Worm (Caenorhabditis elegans) whole organism, L4 larva: Measurements from ENCODE around the gene mtl-1.

Experiments
- D1046.2 ChIP-seq: fragments of 200-800 bp; sonication (Bioruptor generic); IDR thresholded peaks from 2 replicates; pipeline ENCODE4 v1.3.6; 2022; ENCODE audit warnings: missing genetic modification characterization, missing compliant biosample characterization
- F49E8.2 ChIP-seq: sonication (generic microtip); optimal IDR thresholded peaks from 2 replicates; lab custom pipeline; 2016; ENCODE audit warnings: missing compliant biosample characterization, mild to moderate bottlenecking, missing genetic modification characterization, borderline replicate concordance
- R02D3.7 ChIP-seq: fragments of 150-350 bp; sonication (generic microtip); optimal IDR thresholded peaks from 3 replicates; lab custom pipeline; 2014; ENCODE audit warnings: missing biosample characterization, missing genetic modification characterization
- T20F7.1 ChIP-seq: fragments of 200-800 bp; sonication (Bioruptor generic); optimal IDR thresholded peaks from 2 replicates; lab custom pipeline; 2018; ENCODE audit warnings: mild to moderate bottlenecking, missing genetic modification characterization, missing compliant biosample characterization
- Y105C5A.15 ChIP-seq: fragments of 200-800 bp; sonication (Bioruptor generic); IDR thresholded peaks from 2 replicates; pipeline ENCODE4 v1.3.6; 2022; ENCODE audit warnings: missing genetic modification characterization, missing compliant biosample characterization
- Y48G9A.11 ChIP-seq: fragments of 200-800 bp; sonication (Bioruptor generic); IDR thresholded peaks from 2 replicates; pipeline ENCODE4 v1.3.6; 2022; ENCODE audit warnings: missing genetic modification reagents, missing genetic modification characterization, missing compliant biosample characterization
- Y75B8A.6 ChIP-seq: fragments of 200-800 bp; sonication (Bioruptor generic); IDR thresholded peaks from 2 replicates; pipeline ENCODE4 v1.3.6; 2022; ENCODE audit warnings: missing genetic modification reagents, missing genetic modification characterization, missing compliant biosample characterization
- aha-1 ChIP-seq: fragments of 150-350 bp; peaks from one replicate; lab custom pipeline; 2014; ENCODE audit warnings: missing biosample characterization, missing genetic modification characterization
- aly-2 ChIP-seq: sonication (generic microtip); optimal IDR thresholded peaks from 2 replicates; lab custom pipeline; 2018; ENCODE audit warnings: missing biosample characterization, missing genetic modification characterization
- arid-1 ChIP-seq: fragments of 200-800 bp; sonication (Bioruptor generic); conservative IDR thresholded peaks from 2 replicates; pipeline ENCODE4 v1.3.6; 2022; ENCODE audit warnings: missing genetic modification reagents, missing genetic modification characterization, missing compliant biosample characterization
- ceh-20 ChIP-seq: fragments of 200-800 bp; sonication (Bioruptor generic); IDR thresholded peaks from 2 replicates; pipeline ENCODE4 v1.3.6; 2022; ENCODE audit warnings: missing genetic modification reagents, missing genetic modification characterization, missing compliant biosample characterization
- ceh-62 ChIP-seq: sonication (generic microtip); optimal IDR thresholded peaks from 2 replicates; lab custom pipeline; 2017; ENCODE audit warnings: missing biosample characterization, missing genetic modification characterization
- ceh-82 ChIP-seq: sonication (generic microtip); optimal IDR thresholded peaks from 2 replicates; lab custom pipeline; 2017; ENCODE audit warnings: missing biosample characterization, missing genetic modification characterization
- cey-2 ChIP-seq: sonication (generic microtip); optimal IDR thresholded peaks from 3 replicates; lab custom pipeline; 2017; ENCODE audit warnings: missing genetic modification characterization, mild to moderate bottlenecking, missing compliant biosample characterization, antibody characterized with exemption, borderline replicate concordance; ENCODE audit not compliant: insufficient read depth
- daf-16 ChIP-seq, 3 experiments: sonication (generic microtip); optimal IDR thresholded peaks; 2 replicates each; lab custom pipeline; 2016 to 2017; ENCODE audit warnings: missing genetic modification characterization in 3 of 3, missing genetic modification reagents in 3 of 3, mild to moderate bottlenecking in 2 of 3, missing compliant biosample characterization in 2 of 3, missing biosample characterization in 1 of 3, moderate library complexity in 1 of 3
- dmd-6 ChIP-seq: fragments of 200-800 bp; sonication (Bioruptor generic); IDR thresholded peaks from 2 replicates; pipeline ENCODE4 v1.3.6; 2022; ENCODE audit warnings: missing genetic modification reagents, missing genetic modification characterization, missing compliant biosample characterization
- dve-1 ChIP-seq: sonication (generic microtip); optimal IDR thresholded peaks from 2 replicates; lab custom pipeline; 2017; ENCODE audit warnings: antibody characterized with exemption, mild to moderate bottlenecking, missing genetic modification characterization, missing compliant biosample characterization; ENCODE audit not compliant: insufficient read depth
- egl-27 ChIP-seq: sonication (generic microtip); optimal IDR thresholded peaks from 3 replicates; lab custom pipeline; 2017; ENCODE audit warnings: missing biosample characterization, missing genetic modification reagents, missing genetic modification characterization
- hif-1 ChIP-seq, 2 experiments: sonication (generic microtip); optimal IDR thresholded peaks; 2 replicates each; lab custom pipeline; 2016 to 2017; ENCODE audit warnings: missing compliant biosample characterization in 2 of 2, missing genetic modification characterization in 2 of 2, missing genetic modification reagents in 2 of 2, missing genotype in 2 of 2, mild to moderate bottlenecking in 1 of 2
- hlh-11 ChIP-seq: fragments of 200-800 bp; sonication (Bioruptor generic); optimal IDR thresholded peaks from 2 replicates; lab custom pipeline; 2018; ENCODE audit warnings: mild to moderate bottlenecking, missing genetic modification characterization, missing compliant biosample characterization
- lim-7 ChIP-seq: fragments of 200-800 bp; sonication (Bioruptor generic); IDR thresholded peaks from 2 replicates; pipeline ENCODE4 v1.3.6; 2022; ENCODE audit warnings: missing genetic modification characterization, missing compliant biosample characterization
- lir-3 ChIP-seq: sonication (generic microtip); optimal IDR thresholded peaks from 2 replicates; lab custom pipeline; 2016; ENCODE audit warnings: mild to moderate bottlenecking, missing genetic modification characterization, missing compliant biosample characterization
- mdl-1 ChIP-seq, 2 experiments: fragments of 150-350 bp in 1 of 2; sonication (generic microtip) in 1 of 2; optimal IDR thresholded peaks; 2 replicates each; lab custom pipeline; 2014 to 2017; ENCODE audit warnings: missing biosample characterization in 2 of 2, missing genetic modification characterization in 2 of 2
- mep-1 ChIP-seq: fragments of 150-350 bp; sonication (generic microtip); optimal IDR thresholded peaks from 3 replicates; lab custom pipeline; 2014; ENCODE audit warnings: missing biosample characterization, missing genetic modification characterization
- mxl-3 ChIP-seq: fragments of 200-800 bp; sonication (Bioruptor generic); optimal IDR thresholded peaks from 2 replicates; lab custom pipeline; 2018; ENCODE audit warnings: mild to moderate bottlenecking, missing genetic modification characterization, missing compliant biosample characterization
- nhr-102 ChIP-seq: sonication (generic microtip); optimal IDR thresholded peaks from 2 replicates; lab custom pipeline; 2016; ENCODE audit warnings: mild to moderate bottlenecking, missing genetic modification characterization, moderate library complexity, missing compliant biosample characterization
- nhr-25 ChIP-seq: sonication (generic microtip); optimal IDR thresholded peaks from 2 replicates; lab custom pipeline; 2017; ENCODE audit warnings: missing genetic modification characterization, mild to moderate bottlenecking, missing compliant biosample characterization, antibody characterized with exemption, moderate library complexity, borderline replicate concordance; ENCODE audit not compliant: insufficient read depth
- nhr-28 ChIP-seq: fragments of 150-350 bp; optimal IDR thresholded peaks from 2 replicates; lab custom pipeline; 2014; ENCODE audit warnings: missing biosample characterization, missing genetic modification characterization
- nhr-42 ChIP-seq: fragments of 200-800 bp; sonication (Bioruptor generic); IDR thresholded peaks from 2 replicates; pipeline ENCODE4 v1.3.6; 2022; ENCODE audit warnings: missing genetic modification characterization, missing compliant biosample characterization
- nhr-48 ChIP-seq: sonication (generic microtip); optimal IDR thresholded peaks from 2 replicates; lab custom pipeline; 2016; ENCODE audit warnings: mild to moderate bottlenecking, missing genetic modification characterization, missing compliant biosample characterization
- nhr-77 ChIP-seq: fragments of 150-350 bp; optimal IDR thresholded peaks from 2 replicates; lab custom pipeline; 2014; ENCODE audit warnings: missing biosample characterization, missing genetic modification characterization
- pqm-1 ChIP-seq: sonication (generic microtip); optimal IDR thresholded peaks from 2 replicates; lab custom pipeline; 2017; ENCODE audit warnings: missing biosample characterization, missing genetic modification characterization
- saeg-2 ChIP-seq: fragments of 200-800 bp; sonication (Bioruptor generic); IDR thresholded peaks from 2 replicates; pipeline ENCODE4 v1.3.6; 2022; ENCODE audit warnings: missing genetic modification reagents, missing genetic modification characterization, missing compliant biosample characterization
- sdz-12 ChIP-seq: fragments of 200-800 bp; sonication (Bioruptor generic); optimal IDR thresholded peaks from 2 replicates; lab custom pipeline; 2018; ENCODE audit warnings: mild to moderate bottlenecking, missing genetic modification characterization, missing compliant biosample characterization
- skn-1 ChIP-seq: fragments of 150-350 bp; optimal IDR thresholded peaks from 2 replicates; lab custom pipeline; 2014; ENCODE audit warnings: missing biosample characterization, missing genetic modification characterization
- spr-3 ChIP-seq: fragments of 200-800 bp; sonication (Bioruptor generic); optimal IDR thresholded peaks from 2 replicates; lab custom pipeline; 2018; ENCODE audit warnings: mild to moderate bottlenecking, missing genetic modification characterization, missing compliant biosample characterization
- tra-1 ChIP-seq: fragments of 200-800 bp; sonication (Bioruptor generic); IDR thresholded peaks from 2 replicates; pipeline ENCODE4 v1.3.6; 2022; ENCODE audit warnings: missing genetic modification reagents, missing genetic modification characterization, missing compliant biosample characterization
- unc-62 ChIP-seq, 3 experiments: fragments of 150-350 bp in 1 of 3; sonication (generic microtip); optimal IDR thresholded peaks in 2 of 3; peaks in 1 of 3; 1 replicate in 1 of 3; 2 replicates in 2 of 3; lab custom pipeline; 2014 to 2017; ENCODE audit warnings: missing biosample characterization in 3 of 3, missing genetic modification characterization in 3 of 3, missing genetic modification reagents in 3 of 3, missing genotype in 1 of 3
- vab-7 ChIP-seq: fragments of 200-800 bp; sonication (Bioruptor generic); IDR thresholded peaks from 2 replicates; pipeline ENCODE4 v1.3.6; 2022; ENCODE audit warnings: missing genetic modification reagents, missing genetic modification characterization, missing compliant biosample characterization
- zfp-2 ChIP-seq: sonication (generic microtip); optimal IDR thresholded peaks from 2 replicates; lab custom pipeline; 2016; ENCODE audit warnings: mild to moderate bottlenecking, missing genetic modification characterization, missing compliant biosample characterization
- ztf-7 ChIP-seq: fragments of 150-350 bp; optimal IDR thresholded peaks from 2 replicates; lab custom pipeline; 2014; ENCODE audit warnings: missing biosample characterization, missing genetic modification characterization

The mtl-1 gene

ce11 chrV:6691813-6692351, at the start of gene mtl-1:
Gene mtl-1 (minus strand): TSS chrV:6691863.
- TF ChIP-seq aha-1 (tag; lab: Kevin White, UChicago) (peak; percentile 55), sdz-12 (no peak), nhr-42 (no peak), mxl-3 (GFP tag; lab: Kevin White, UChicago) (peak; percentile 11), aly-2 (no peak), nhr-102 (tag; lab: Kevin White, UChicago) (peak; percentile 11), D1046.2 (GFP tag; lab: Robert Waterston, UW) (no peak), hlh-11 (tag; lab: Kevin White, UChicago) (peak; percentile 32), nhr-77 (tag; lab: Kevin White, UChicago) (peak; percentile 41), nhr-28 (tag; lab: Kevin White, UChicago) (peak; percentile 78), T20F7.1 (peak; percentile 11), mdl-1 (tag; optimal IDR thresholded peaks at IDR 0.05; lab: Kevin White, UChicago) (peak in 1 of 2 experiments; percentile 46), dve-1 (peak; percentile 32), daf-16 (GFP tag; optimal IDR thresholded peaks at IDR 0.05; lab: Kevin White, UChicago) (no peak), daf-16 (tag; optimal IDR thresholded peaks at IDR 0.05; lab: Kevin White, UChicago) (peak; percentile 87), ztf-7 (tag; lab: Kevin White, UChicago) (peak; percentile 2), pqm-1 (tag; lab: Kevin White, UChicago) (peak; percentile 7), dmd-6 (GFP tag; lab: Robert Waterston, UW) (peak; percentile 43; the same call in 1 of the 2 replicates)

- TF ChIP-seq ceh-62 (tag; lab: Kevin White, UChicago) = no peak
- TF ChIP-seq nhr-25 (tag; lab: Kevin White, UChicago) = peak; percentile 5
- TF ChIP-seq arid-1 (GFP tag; lab: Robert Waterston, UW) = no peak
- peak; percentile 4 for TF ChIP-seq cey-2 (tag; lab: Kevin White, UChicago)
- no peak for TF ChIP-seq lir-3 (tag; lab: Kevin White, UChicago)
- TF ChIP-seq dmd-6 (GFP tag; lab: Robert Waterston, UW) = 0 out of 2 replicates have a peak, but pooled peaks have one; percentile 10
- peak; percentile 34 for TF ChIP-seq nhr-48 (tag; lab: Kevin White, UChicago)
- peak; percentile 14 for TF ChIP-seq hlh-11 (tag; lab: Kevin White, UChicago)
- TF ChIP-seq ceh-20 (GFP tag; lab: Robert Waterston, UW) = no peak
- peak in 1 of 2 experiments; percentile 71 for TF ChIP-seq unc-62 (GFP tag; optimal IDR thresholded peaks at IDR 0.05 in 1 of 2; lab: Kevin White, UChicago)
- no peak for TF ChIP-seq unc-62 (tag; optimal IDR thresholded peaks at IDR 0.05; lab: Kevin White, UChicago)
- TF ChIP-seq vab-7 (GFP tag; lab: Robert Waterston, UW) = no peak
- TF ChIP-seq tra-1 (GFP tag; lab: Robert Waterston, UW) = no peak
- TF ChIP-seq zfp-2 (tag; lab: Kevin White, UChicago) = no peak
- no peak for TF ChIP-seq Y105C5A.15 (GFP tag; lab: Robert Waterston, UW)
- no peak for TF ChIP-seq hif-1 (tag; optimal IDR thresholded peaks at IDR 0.05; lab: Kevin White, UChicago)
- no peak for TF ChIP-seq nhr-102 (tag; lab: Kevin White, UChicago)
- peak; percentile 22 for TF ChIP-seq mep-1 (tag; lab: Kevin White, UChicago)
- no peak for TF ChIP-seq R02D3.7 (tag; lab: Kevin White, UChicago)
- peak; percentile 18 for TF ChIP-seq nhr-28 (tag; lab: Kevin White, UChicago)
Measured at ce11 chrV:6736877-6737276, 45.2 kb upstream of the mtl-1 start.

- no peak for TF ChIP-seq lim-7 (GFP tag; lab: Robert Waterston, UW)
- peak; percentile 0 for TF ChIP-seq nhr-25 (tag; lab: Kevin White, UChicago)
- no peak for TF ChIP-seq saeg-2
- no peak for TF ChIP-seq spr-3 (GFP tag; lab: Kevin White, UChicago)
- TF ChIP-seq skn-1 (tag; lab: Kevin White, UChicago) = no peak
- no peak for TF ChIP-seq F49E8.2
- TF ChIP-seq Y75B8A.6 (GFP tag; lab: Robert Waterston, UW) = no peak
- TF ChIP-seq hlh-11 (tag; lab: Kevin White, UChicago) = no peak
- TF ChIP-seq ceh-82 (tag; lab: Kevin White, UChicago) = no peak
- no peak for TF ChIP-seq Y48G9A.11 (GFP tag; lab: Robert Waterston, UW)
- peak in 1 of 2 experiments; percentile 41 for TF ChIP-seq unc-62 (GFP tag; optimal IDR thresholded peaks at IDR 0.05 in 1 of 2; lab: Kevin White, UChicago)
- no peak for TF ChIP-seq unc-62 (tag; optimal IDR thresholded peaks at IDR 0.05; lab: Kevin White, UChicago)
- no peak for TF ChIP-seq egl-27
Measured at ce11 chrV:6736108-6736507, 44.4 kb upstream of the mtl-1 start.
